Fruit fly (Drosophila melanogaster) whole organism, embryonic: ENCODE results near the gene Tom40.

Experiments used
- Ada2b ChIP-seq: fragments of 200-800 bp; sonication (Bioruptor generic); IDR thresholded peaks from 2 replicates; pipeline ENCODE4 v1.3.6; 2022; ENCODE audit warnings: missing biosample characterization, missing genetic modification characterization
- Atf6 ChIP-seq: fragments of 200-800 bp; sonication (Bioruptor generic); IDR thresholded peaks from 2 replicates; pipeline ENCODE4 v1.3.6; 2022; ENCODE audit warnings: missing biosample characterization, missing genetic modification characterization
- CG10959 ChIP-seq: fragments of 200-800 bp; sonication (Bioruptor generic); IDR thresholded peaks from 2 replicates; pipeline ENCODE4 v1.3.6; 2022; ENCODE audit warnings: missing biosample characterization, missing genetic modification characterization
- CG11456 ChIP-seq: fragments of 200-800 bp; sonication (Bioruptor generic); IDR thresholded peaks from 3 replicates; pipeline ENCODE4 v1.3.6; 2022; ENCODE audit warnings: missing biosample characterization, missing genetic modification characterization
- CG11504 ChIP-seq: fragments of 200-800 bp; sonication (Bioruptor generic); optimal IDR thresholded peaks from 3 replicates; lab custom pipeline; 2019; ENCODE audit warnings: missing biosample characterization, mild to moderate bottlenecking, missing genetic modification characterization, moderate library complexity
- CG12236 ChIP-seq: fragments of 200-800 bp; sonication (Bioruptor generic); optimal IDR thresholded peaks from 2 replicates; lab custom pipeline; 2016; ENCODE audit warnings: missing biosample characterization, missing genetic modification characterization
- CG12391 ChIP-seq: fragments of 200-800 bp; sonication (Bioruptor generic); optimal IDR thresholded peaks from 3 replicates; lab custom pipeline; 2018; ENCODE audit warnings: missing biosample characterization, mild to moderate bottlenecking, missing genetic modification characterization, moderate library complexity
- CG14860 ChIP-seq: fragments of 200-800 bp; sonication (Bioruptor generic); IDR thresholded peaks from 3 replicates; pipeline ENCODE4 v1.3.6; 2022; ENCODE audit warnings: missing biosample characterization, missing genetic modification characterization; ENCODE audit not compliant: partially characterized antibody
- CG15514 ChIP-seq: fragments of 200-800 bp; sonication (Bioruptor generic); optimal IDR thresholded peaks from 3 replicates; lab custom pipeline; 2017; ENCODE audit warnings: missing biosample characterization, missing genetic modification characterization, mild to moderate bottlenecking, moderate library complexity, missing genetic modification reagents
- CG2129 ChIP-seq: fragments of 200-800 bp; sonication (Bioruptor generic); IDR thresholded peaks from 2 replicates; pipeline ENCODE4 v1.3.6; 2022; ENCODE audit warnings: missing biosample characterization, missing genetic modification characterization; ENCODE audit not compliant: partially characterized antibody
- CG30431 ChIP-seq: fragments of 200-800 bp; sonication (Bioruptor generic); optimal IDR thresholded peaks from 2 replicates; lab custom pipeline; 2017; ENCODE audit warnings: missing biosample characterization, missing genetic modification characterization
- CG3995 ChIP-seq: fragments of 200-800 bp; sonication (Bioruptor generic); optimal IDR thresholded peaks from 3 replicates; lab custom pipeline; 2016; ENCODE audit warnings: missing biosample characterization, missing genetic modification characterization
- CG42726 ChIP-seq: fragments of 200-800 bp; sonication (Bioruptor generic); IDR thresholded peaks from 2 replicates; pipeline ENCODE4 v1.3.6; 2022; ENCODE audit warnings: missing biosample characterization, missing genetic modification characterization; ENCODE audit not compliant: partially characterized antibody
- CG43689 ChIP-seq: fragments of 200-800 bp; sonication (Bioruptor generic); IDR thresholded peaks from 2 replicates; pipeline ENCODE4 v1.3.6; 2022; ENCODE audit warnings: missing biosample characterization, missing genetic modification characterization
- CG5245 ChIP-seq: fragments of 200-800 bp; sonication (Bioruptor generic); optimal IDR thresholded peaks from 3 replicates; lab custom pipeline; 2016; ENCODE audit warnings: missing biosample characterization, missing genetic modification characterization
- CG6791 ChIP-seq: fragments of 200-800 bp; sonication (Bioruptor generic); IDR thresholded peaks from 3 replicates; pipeline ENCODE4 v1.3.6; 2022; ENCODE audit warnings: missing biosample characterization, missing genetic modification characterization; ENCODE audit not compliant: partially characterized antibody
- CG7372 ChIP-seq: fragments of 200-800 bp; sonication (Bioruptor generic); IDR thresholded peaks from 2 replicates; pipeline ENCODE4 v1.3.6; 2022; ENCODE audit warnings: missing biosample characterization, missing genetic modification characterization
- CG7786 ChIP-seq: fragments of 200-800 bp; sonication (Bioruptor generic); optimal IDR thresholded peaks from 2 replicates; lab custom pipeline; 2016; ENCODE audit warnings: missing biosample characterization, missing genetic modification characterization
- CG8924 ChIP-seq: fragments of 200-800 bp; optimal IDR thresholded peaks from 3 replicates; lab custom pipeline; 2019; ENCODE audit warnings: missing biosample characterization, mild to moderate bottlenecking, missing genetic modification characterization, moderate library complexity
- Doc2 ChIP-seq: fragments of 200-800 bp; sonication (Bioruptor generic); IDR thresholded peaks from 2 replicates; pipeline ENCODE4 v1.3.6; 2022; ENCODE audit warnings: missing biosample characterization, missing genetic modification characterization
- Dp ChIP-seq: fragments of 200-800 bp; sonication (Bioruptor generic); optimal IDR thresholded peaks from 2 replicates; lab custom pipeline; 2018; ENCODE audit warnings: missing biosample characterization, mild to moderate bottlenecking, missing genetic modification characterization, moderate library complexity
- Dref ChIP-seq: fragments of 200-800 bp; sonication (Bioruptor generic); IDR thresholded peaks from 2 replicates; pipeline ENCODE4 v1.3.6; 2022; ENCODE audit warnings: missing biosample characterization, missing genetic modification characterization
- E2f2 ChIP-seq: fragments of 200-800 bp; sonication (Bioruptor generic); IDR thresholded peaks from 2 replicates; pipeline ENCODE4 v1.3.6; 2022; ENCODE audit warnings: missing biosample characterization, missing genetic modification characterization
- MESR4 ChIP-seq: fragments of 200-800 bp; sonication (Bioruptor generic); optimal IDR thresholded peaks from 2 replicates; lab custom pipeline; 2018; ENCODE audit warnings: missing biosample characterization, mild to moderate bottlenecking, missing genetic modification characterization, moderate library complexity
- NC2β ChIP-seq: fragments of 200-800 bp; sonication (Bioruptor generic); optimal IDR thresholded peaks from 2 replicates; lab custom pipeline; 2016; ENCODE audit warnings: missing biosample characterization, missing genetic modification characterization
- Opbp ChIP-seq: fragments of 200-800 bp; sonication (Bioruptor generic); IDR thresholded peaks from 3 replicates; pipeline ENCODE4 v1.3.6; 2022; ENCODE audit warnings: missing biosample characterization, missing genetic modification characterization; ENCODE audit not compliant: partially characterized antibody
- Ptx1 ChIP-seq: fragments of 200-800 bp; sonication (Bioruptor generic); IDR thresholded peaks from 2 replicates; pipeline ENCODE4 v1.3.6; 2022; ENCODE audit warnings: missing biosample characterization, missing genetic modification characterization
- Sin3A ChIP-seq: fragments of >200 bp; optimal IDR thresholded peaks from 2 replicates; lab custom pipeline; 2018
- Sox100B ChIP-seq: fragments of 200-800 bp; sonication (Bioruptor generic); optimal IDR thresholded peaks from 3 replicates; lab custom pipeline; 2018; ENCODE audit warnings: missing biosample characterization, mild to moderate bottlenecking, missing genetic modification characterization
- Xrp1 ChIP-seq: fragments of 200-800 bp; sonication (Bioruptor generic); IDR thresholded peaks from 2 replicates; pipeline ENCODE4 v1.3.6; 2022; ENCODE audit warnings: missing biosample characterization, missing genetic modification characterization
- az2 ChIP-seq: fragments of 200-800 bp; sonication (Bioruptor generic); optimal IDR thresholded peaks from 3 replicates; lab custom pipeline; 2016; ENCODE audit warnings: missing biosample characterization, missing genetic modification characterization
- bcd ChIP-seq: fragments of 200-800 bp; sonication (Bioruptor generic); optimal IDR thresholded peaks from 2 replicates; lab custom pipeline; 2017; ENCODE audit warnings: missing biosample characterization, mild to moderate bottlenecking, missing genetic modification characterization
- bigmax ChIP-seq: fragments of 200-800 bp; sonication (Bioruptor generic); optimal IDR thresholded peaks from 2 replicates; lab custom pipeline; 2018; ENCODE audit warnings: missing biosample characterization, mild to moderate bottlenecking, missing genetic modification characterization
- cwo ChIP-seq: fragments of 200-800 bp; sonication (Bioruptor generic); optimal IDR thresholded peaks from 3 replicates; lab custom pipeline; 2017; ENCODE audit warnings: missing biosample characterization, missing genetic modification characterization, mild to moderate bottlenecking, moderate library complexity, missing genetic modification reagents
- gfzf ChIP-seq: fragments of 200-800 bp; sonication (Bioruptor generic); optimal IDR thresholded peaks from 2 replicates; lab custom pipeline; 2016; ENCODE audit warnings: missing biosample characterization, mild to moderate bottlenecking, missing genetic modification characterization, moderate library complexity
- grn ChIP-seq: fragments of 200-800 bp; sonication (Bioruptor generic); optimal IDR thresholded peaks from 3 replicates; lab custom pipeline; 2017; ENCODE audit warnings: missing biosample characterization, missing genetic modification characterization
- hth ChIP-seq: fragments of >200 bp; optimal IDR thresholded peaks from 2 replicates; lab custom pipeline; 2017; ENCODE audit warnings: inconsistent platforms
- lbe ChIP-seq: fragments of 200-800 bp; sonication (Bioruptor generic); optimal IDR thresholded peaks from 2 replicates; lab custom pipeline; 2016; ENCODE audit warnings: missing biosample characterization, mild to moderate bottlenecking, missing genetic modification characterization
- lilli ChIP-seq: fragments of 200-800 bp; sonication (Bioruptor generic); optimal IDR thresholded peaks from 3 replicates; lab custom pipeline; 2016; ENCODE audit warnings: missing biosample characterization, missing genetic modification characterization
- mld ChIP-seq: fragments of 200-800 bp; sonication (Bioruptor generic); IDR thresholded peaks from 3 replicates; pipeline ENCODE4 v1.3.6; 2022; ENCODE audit warnings: missing biosample characterization, missing genetic modification characterization; ENCODE audit not compliant: partially characterized antibody
- nerfin-2 ChIP-seq: fragments of 200-800 bp; sonication (Bioruptor generic); IDR thresholded peaks from 2 replicates; pipeline ENCODE4 v1.3.6; 2022; ENCODE audit warnings: missing biosample characterization, missing genetic modification characterization; ENCODE audit not compliant: partially characterized antibody
- nmo ChIP-seq: fragments of 200-800 bp; sonication (Bioruptor generic); optimal IDR thresholded peaks from 2 replicates; lab custom pipeline; 2018; ENCODE audit warnings: missing biosample characterization, mild to moderate bottlenecking, missing genetic modification characterization, moderate library complexity
- nom ChIP-seq: fragments of 200-800 bp; sonication (Bioruptor generic); optimal IDR thresholded peaks from 2 replicates; lab custom pipeline; 2017; ENCODE audit warnings: missing biosample characterization, missing genetic modification characterization, mild to moderate bottlenecking, moderate library complexity, missing genetic modification reagents
- odd ChIP-seq: fragments of 200-800 bp; sonication (Bioruptor generic); optimal IDR thresholded peaks from 2 replicates; lab custom pipeline; 2017; ENCODE audit warnings: missing biosample characterization, mild to moderate bottlenecking, missing genetic modification characterization
- pho ChIP-seq: fragments of 200-800 bp; sonication (Bioruptor generic); optimal IDR thresholded peaks from 2 replicates; lab custom pipeline; 2016; ENCODE audit warnings: missing biosample characterization, missing genetic modification characterization
- sisA ChIP-seq: fragments of 200-800 bp; sonication (Bioruptor generic); IDR thresholded peaks from 2 replicates; pipeline ENCODE4 v1.3.6; 2022; ENCODE audit warnings: missing biosample characterization, missing genetic modification characterization
- sob ChIP-seq: fragments of 200-800 bp; sonication (Bioruptor generic); IDR thresholded peaks from 2 replicates; pipeline ENCODE4 v1.3.6; 2022; ENCODE audit warnings: missing biosample characterization, missing genetic modification characterization
- stwl ChIP-seq: fragments of 200-800 bp; sonication (Bioruptor generic); optimal IDR thresholded peaks from 3 replicates; lab custom pipeline; 2018; ENCODE audit warnings: missing biosample characterization, mild to moderate bottlenecking, missing genetic modification characterization, moderate library complexity
- tup ChIP-seq: fragments of 200-800 bp; sonication (Bioruptor generic); optimal IDR thresholded peaks from 2 replicates; lab custom pipeline; 2016; ENCODE audit warnings: missing biosample characterization, mild to moderate bottlenecking, missing genetic modification characterization, moderate library complexity
- twi ChIP-seq: fragments of 200-800 bp; optimal IDR thresholded peaks from 2 replicates; lab custom pipeline; 2019; ENCODE audit warnings: missing biosample characterization, mild to moderate bottlenecking, missing genetic modification characterization, moderate library complexity
- vnd ChIP-seq: fragments of 200-800 bp; sonication (Bioruptor generic); IDR thresholded peaks from 3 replicates; pipeline ENCODE4 v1.3.6; 2022; ENCODE audit warnings: missing biosample characterization, missing genetic modification characterization; ENCODE audit not compliant: partially characterized antibody

Tom40 gene

DNA sequence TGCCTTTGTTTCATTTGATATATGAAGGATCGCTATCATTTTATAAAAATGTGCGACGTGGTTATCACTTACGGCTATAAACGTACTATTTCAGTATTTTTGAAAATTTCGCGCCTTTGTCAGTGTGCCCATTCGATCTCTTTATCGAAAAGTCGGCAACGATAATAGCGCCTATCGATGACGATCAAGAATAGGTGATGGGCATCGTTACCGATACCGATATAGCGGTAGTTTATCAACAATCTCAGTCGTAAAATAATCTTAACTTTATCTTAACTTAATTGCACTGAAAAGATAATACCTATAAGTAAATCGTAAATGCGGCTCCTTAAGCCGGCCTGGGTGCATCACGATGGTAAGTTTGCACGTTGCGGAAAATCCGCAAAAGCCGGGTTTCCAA, 14.8 kb upstream of the Tom40 start, which contains the start of gene Hira (continued):
- TF ChIP-seq Sin3A (peak; percentile 36), Doc2 (no peak), CG5245 (GFP tag; lab: Kevin White, UChicago) (no peak), CG6791 (GFP tag; lab: Robert Waterston, UW) (peak; percentile 93), CG7372 (GFP tag; lab: Robert Waterston, UW) (no peak), CG14860 (GFP tag; lab: Robert Waterston, UW) (peak; percentile 90), Atf6 (GFP tag; lab: Robert Waterston, UW) (no peak), CG11456 (no peak), Dref (GFP tag; lab: Robert Waterston, UW) (peak; percentile 93), odd (GFP tag; lab: Kevin White, UChicago) (no peak), mld (GFP tag; lab: Robert Waterston, UW) (peak; percentile 92), Sox100B (GFP tag; lab: Kevin White, UChicago) (no peak), CG2129 (GFP tag; lab: Robert Waterston, UW) (peak; percentile 43), CG10959 (GFP tag; lab: Robert Waterston, UW) (no peak), Ptx1 (GFP tag; lab: Robert Waterston, UW) (no peak), CG12236 (no peak), lbe (GFP tag; lab: Kevin White, UChicago) (peak; percentile 30), CG11504 (tag; lab: Kevin White, UChicago) (no peak), vnd (GFP tag; lab: Robert Waterston, UW) (peak; percentile 83), bcd (GFP tag; lab: Kevin White, UChicago) (no peak), CG15514 (GFP tag; lab: Kevin White, UChicago) (peak; percentile 69), CG7786 (no peak), CG12391 (tag; lab: Kevin White, UChicago) (peak; percentile 25), NC2β (GFP tag; lab: Kevin White, UChicago) (no peak), sob (GFP tag; lab: Robert Waterston, UW) (no peak), grn (peak; percentile 98), Xrp1 (GFP tag; lab: Robert Waterston, UW) (no peak), Opbp (GFP tag; lab: Robert Waterston, UW) (peak; percentile 89), stwl (peak; percentile 77), CG43689 (GFP tag; lab: Robert Waterston, UW) (no peak), hth (lab: Kevin White, UChicago) (no peak), Ada2b (no peak), bigmax (GFP tag; lab: Kevin White, UChicago) (no peak), sisA (GFP tag; lab: Robert Waterston, UW) (no peak), nom (GFP tag; lab: Kevin White, UChicago) (no peak), MESR4 (GFP tag; lab: Kevin White, UChicago) (peak; percentile 38), CG30431 (no peak), CG42726 (GFP tag; lab: Robert Waterston, UW) (no peak), lilli (peak; percentile 8), az2 (GFP tag; lab: Kevin White, UChicago) (no peak), gfzf (GFP tag; lab: Kevin White, UChicago) (peak; percentile 74), twi (no peak), nmo (GFP tag; lab: Kevin White, UChicago) (peak; percentile 6), tup (GFP tag; lab: Kevin White, UChicago) (no peak), E2f2 (peak; percentile 97), CG8924 (tag; lab: Kevin White, UChicago) (no peak), cwo (GFP tag; lab: Kevin White, UChicago) (no peak), pho (GFP tag; lab: Kevin White, UChicago) (no peak), CG3995 (peak; percentile 33), Dp (peak; percentile 96), nerfin-2 (GFP tag; lab: Robert Waterston, UW) (peak; percentile 89)
